Fruit fly (Drosophila melanogaster): ENCODE measurements around the gene CG9782.

- no peak for TF ChIP-seq CG34367 (tag; optimal IDR thresholded peaks at IDR 0.05)
- TF ChIP-seq fd96Ca (GFP tag; IDR thresholded peaks at IDR 0.05): no peak
- no peak for TF ChIP-seq EcR (GFP tag; optimal IDR thresholded peaks at IDR 0.05)
- no peak for TF ChIP-seq CG15710 (tag; optimal IDR thresholded peaks at IDR 0.05)
- no peak for TF ChIP-seq CG10348 (GFP tag; IDR thresholded peaks at IDR 0.05)
- no peak for TF ChIP-seq Pif1B (GFP tag; optimal IDR thresholded peaks at IDR 0.05)
- TF ChIP-seq CG14655 (GFP tag; optimal IDR thresholded peaks at IDR 0.05): no peak
Measured at dm6 chrX:16595411-16595810, 26.0 kb downstream of the CG9782 start.
